Fruit fly (Drosophila melanogaster): ENCODE results near the gene beg.
A peak's percentile ranks its signal among the peaks of the same experiment; 100 is the strongest.

Gene beg

dm6 chr3L:17033309-17033708, 2.2 kb upstream of the beg start (continued):
- TF ChIP-seq crol (GFP tag; IDR thresholded peaks at IDR 0.05) = no peak
- no peak for TF ChIP-seq CG10274 (GFP tag; optimal IDR thresholded peaks at IDR 0.05)
- TF ChIP-seq Doc2 (GFP tag; IDR thresholded peaks at IDR 0.05) = no peak
- no peak for TF ChIP-seq cad (GFP tag; optimal IDR thresholded peaks at IDR 0.05)
- TF ChIP-seq CG2199 (GFP tag; IDR thresholded peaks at IDR 0.05) = 0 out of 3 replicates have a peak, but pooled peaks have one; percentile 32
- no peak for TF ChIP-seq tll (GFP tag; optimal IDR thresholded peaks at IDR 0.05)
- peak; percentile 1 for TF ChIP-seq CG2875 (GFP tag; optimal IDR thresholded peaks at IDR 0.05)
- no peak for TF ChIP-seq Sox102F (GFP tag; optimal IDR thresholded peaks at IDR 0.05)
- no peak for TF ChIP-seq CG43689 (GFP tag; IDR thresholded peaks at IDR 0.05)
- no peak for TF ChIP-seq sens-2 (GFP tag; IDR thresholded peaks at IDR 0.05)
- TF ChIP-seq cato (GFP tag; optimal IDR thresholded peaks at IDR 0.05; ENCODE audit: borderline replicate concordance) = no peak
- TF ChIP-seq eyg (GFP tag; optimal IDR thresholded peaks at IDR 0.05) = no peak
- no peak for TF ChIP-seq Hsf (GFP tag; optimal IDR thresholded peaks at IDR 0.05)
- no peak for TF ChIP-seq CG7987 (GFP tag; optimal IDR thresholded peaks at IDR 0.05)
- peak; percentile 69 for TF ChIP-seq CG10431 (GFP tag; optimal IDR thresholded peaks at IDR 0.05)
- no peak for TF ChIP-seq Tbp (GFP tag; optimal IDR thresholded peaks at IDR 0.05)
- TF ChIP-seq CG1647 (GFP tag; optimal IDR thresholded peaks at IDR 0.05) = no peak
- TF ChIP-seq fd96Cb (tag; optimal IDR thresholded peaks at IDR 0.05) = no peak
- TF ChIP-seq HLH4C (GFP tag; IDR thresholded peaks at IDR 0.05; ENCODE audit: partially characterized antibody) = no peak
- TF ChIP-seq CG13424 (tag; optimal IDR thresholded peaks at IDR 0.05) = no peak
- no peak for TF ChIP-seq CG7963 (GFP tag; IDR thresholded peaks at IDR 0.05; ENCODE audit: partially characterized antibody)
- no peak for TF ChIP-seq onecut (GFP tag; IDR thresholded peaks at IDR 0.05)
- no peak for TF ChIP-seq usp (GFP tag; optimal IDR thresholded peaks at IDR 0.05)
- no peak for TF ChIP-seq phol (tag; optimal IDR thresholded peaks at IDR 0.05)
- TF ChIP-seq stc (GFP tag; IDR thresholded peaks at IDR 0.05) = no peak
- TF ChIP-seq CG10959 (GFP tag; IDR thresholded peaks at IDR 0.05) = no peak
- TF ChIP-seq Abd-B (GFP tag; optimal IDR thresholded peaks at IDR 0.05) = no peak
- TF ChIP-seq jumu (GFP tag; optimal IDR thresholded peaks at IDR 0.05) = no peak
- no peak for TF ChIP-seq Hr51 (GFP tag; optimal IDR thresholded peaks at IDR 0.05)
- no peak for TF ChIP-seq CG17359 (tag; optimal IDR thresholded peaks at IDR 0.05)
- TF ChIP-seq gce (GFP tag; IDR thresholded peaks at IDR 0.05) = no peak
- no peak for TF ChIP-seq CG5953 (GFP tag; IDR thresholded peaks at IDR 0.05)
- no peak for TF ChIP-seq aop (GFP tag; IDR thresholded peaks at IDR 0.05)
- no peak for TF ChIP-seq CG12391 (tag; optimal IDR thresholded peaks at IDR 0.05)
- no peak for TF ChIP-seq C15 (GFP tag; IDR thresholded peaks at IDR 0.05)
- TF ChIP-seq CG11695 (GFP tag; IDR thresholded peaks at IDR 0.05) = no peak
- TF ChIP-seq Xbp1 (GFP tag; optimal IDR thresholded peaks at IDR 0.05) = no peak
- no peak for TF ChIP-seq CG1603 (tag; optimal IDR thresholded peaks at IDR 0.05)
- no peak for TF ChIP-seq lilli (GFP tag; optimal IDR thresholded peaks at IDR 0.05)
- no peak for TF ChIP-seq insv (GFP tag; optimal IDR thresholded peaks at IDR 0.05)
- no peak for TF ChIP-seq mam (GFP tag; optimal IDR thresholded peaks at IDR 0.05)
- no peak for TF ChIP-seq CG10147 (GFP tag; optimal IDR thresholded peaks at IDR 0.05)
- no peak for TF ChIP-seq CG6175 (GFP tag; IDR thresholded peaks at IDR 0.05)
- TF ChIP-seq HmgD (GFP tag; optimal IDR thresholded peaks at IDR 0.05) = no peak
- TF ChIP-seq ro (GFP tag; IDR thresholded peaks at IDR 0.05) = no peak
- TF ChIP-seq CG4282 (GFP tag; optimal IDR thresholded peaks at IDR 0.05) = no peak
- TF ChIP-seq Dad (GFP tag; optimal IDR thresholded peaks at IDR 0.05) = no peak
- TF ChIP-seq hth (optimal IDR thresholded peaks at IDR 0.05) = no peak
- TF ChIP-seq CG8290 (GFP tag; optimal IDR thresholded peaks at IDR 0.05) = peak; percentile 4
- TF ChIP-seq CG8290 (tag; optimal IDR thresholded peaks at IDR 0.05) = peak in 1 of 2 experiments; percentile 62
- no peak for TF ChIP-seq Max (GFP tag; optimal IDR thresholded peaks at IDR 0.05)
- no peak for TF ChIP-seq Awh (GFP tag; IDR thresholded peaks at IDR 0.05)
- no peak for TF ChIP-seq CG12942 (GFP tag; optimal IDR thresholded peaks at IDR 0.05)

All from whole organism, embryonic.